Fruit fly (Drosophila melanogaster) whole organism, embryonic: ENCODE data around the gene Shmt.

Source experiments
- CG10366 ChIP-seq: fragments of 200-800 bp; sonication (Bioruptor generic); IDR thresholded peaks from 2 replicates; pipeline ENCODE4 v1.3.6; 2022; ENCODE audit warnings: missing biosample characterization, missing genetic modification characterization
- CG10543 ChIP-seq: fragments of 200-800 bp; sonication (Bioruptor generic); optimal IDR thresholded peaks from 3 replicates; lab custom pipeline; 2017; ENCODE audit warnings: missing biosample characterization, mild to moderate bottlenecking, missing genetic modification characterization, moderate library complexity
- CG11093 ChIP-seq: fragments of 200-800 bp; sonication (Bioruptor generic); IDR thresholded peaks from 3 replicates; pipeline ENCODE4 v1.3.6; 2022; ENCODE audit warnings: missing biosample characterization, missing genetic modification characterization
- CG12391 ChIP-seq: fragments of 200-800 bp; sonication (Bioruptor generic); optimal IDR thresholded peaks from 3 replicates; lab custom pipeline; 2018; ENCODE audit warnings: missing biosample characterization, mild to moderate bottlenecking, missing genetic modification characterization, moderate library complexity
- CG12769 ChIP-seq: fragments of 200-800 bp; sonication (Bioruptor generic); optimal IDR thresholded peaks from 2 replicates; lab custom pipeline; 2019; ENCODE audit warnings: missing biosample characterization, mild to moderate bottlenecking, missing genetic modification characterization, moderate library complexity
- CG14710 ChIP-seq: fragments of 200-800 bp; sonication (Bioruptor generic); optimal IDR thresholded peaks from 3 replicates; lab custom pipeline; 2019; ENCODE audit warnings: missing biosample characterization, mild to moderate bottlenecking, missing genetic modification characterization, moderate library complexity
- CG15601 ChIP-seq: fragments of 200-800 bp; sonication (Bioruptor generic); optimal IDR thresholded peaks from 3 replicates; lab custom pipeline; 2019; ENCODE audit warnings: missing biosample characterization, mild to moderate bottlenecking, missing genetic modification characterization, moderate library complexity
- CG17186 ChIP-seq: fragments of 200-800 bp; sonication (Bioruptor generic); optimal IDR thresholded peaks from 3 replicates; lab custom pipeline; 2017; ENCODE audit warnings: missing biosample characterization, missing genetic modification reagents, missing genetic modification characterization
- CG17359 ChIP-seq: fragments of 200-800 bp; sonication (Bioruptor generic); optimal IDR thresholded peaks from 3 replicates; lab custom pipeline; 2018; ENCODE audit warnings: missing biosample characterization, mild to moderate bottlenecking, missing genetic modification characterization, moderate library complexity
- CG17385 ChIP-seq: fragments of 200-800 bp; sonication (Bioruptor generic); optimal IDR thresholded peaks from 3 replicates; lab custom pipeline; 2018; ENCODE audit warnings: missing biosample characterization, mild to moderate bottlenecking, missing genetic modification characterization
- CG2129 ChIP-seq: fragments of 200-800 bp; sonication (Bioruptor generic); IDR thresholded peaks from 2 replicates; pipeline ENCODE4 v1.3.6; 2022; ENCODE audit warnings: missing biosample characterization, missing genetic modification characterization; ENCODE audit not compliant: partially characterized antibody
- CG3163 ChIP-seq: fragments of 200-800 bp; sonication (Bioruptor generic); optimal IDR thresholded peaks from 3 replicates; lab custom pipeline; 2016; ENCODE audit warnings: missing biosample characterization, missing genetic modification characterization
- CG34376 ChIP-seq: fragments of 200-800 bp; sonication (Bioruptor generic); optimal IDR thresholded peaks from 2 replicates; lab custom pipeline; 2018; ENCODE audit warnings: missing biosample characterization, mild to moderate bottlenecking, missing genetic modification characterization
- CG5953 ChIP-seq: fragments of 200-800 bp; sonication (Bioruptor generic); IDR thresholded peaks from 2 replicates; pipeline ENCODE4 v1.3.6; 2022; ENCODE audit warnings: missing biosample characterization, missing genetic modification characterization
- CG6791 ChIP-seq: fragments of 200-800 bp; sonication (Bioruptor generic); IDR thresholded peaks from 3 replicates; pipeline ENCODE4 v1.3.6; 2022; ENCODE audit warnings: missing biosample characterization, missing genetic modification characterization; ENCODE audit not compliant: partially characterized antibody
- CHES-1-like ChIP-seq: fragments of 200-800 bp; sonication (Bioruptor generic); optimal IDR thresholded peaks from 2 replicates; lab custom pipeline; 2016; ENCODE audit warnings: missing biosample characterization, missing genetic modification characterization
- Ets97D ChIP-seq: fragments of 200-800 bp; sonication (Bioruptor generic); optimal IDR thresholded peaks from 3 replicates; lab custom pipeline; 2016; ENCODE audit warnings: missing biosample characterization, missing genetic modification characterization
- GATAe ChIP-seq: fragments of 200-800 bp; sonication (Bioruptor generic); conservative IDR thresholded peaks from 2 replicates; pipeline ENCODE4 v1.3.6; 2022; ENCODE audit warnings: missing biosample characterization, missing genetic modification characterization
- HHEX ChIP-seq: fragments of 200-800 bp; sonication (Bioruptor generic); optimal IDR thresholded peaks from 3 replicates; lab custom pipeline; 2017; ENCODE audit warnings: missing biosample characterization, mild to moderate bottlenecking, missing genetic modification characterization, missing genetic modification reagents
- Hsf ChIP-seq: fragments of 200-800 bp; sonication (Bioruptor generic); optimal IDR thresholded peaks from 3 replicates; lab custom pipeline; 2016; ENCODE audit warnings: missing biosample characterization, missing genetic modification characterization
- Med ChIP-seq: fragments of 200-800 bp; sonication (Bioruptor generic); peaks from one replicate; lab custom pipeline; 2016; ENCODE audit warnings: missing biosample characterization, missing genetic modification characterization, mild to moderate bottlenecking, inconsistent platforms, moderate library complexity
- Neu2 ChIP-seq: fragments of 200-800 bp; sonication (Bioruptor generic); optimal IDR thresholded peaks from 3 replicates; lab custom pipeline; 2016; ENCODE audit warnings: missing biosample characterization, missing genetic modification characterization, borderline replicate concordance
- Optix ChIP-seq: fragments of 200-800 bp; sonication (Bioruptor generic); IDR thresholded peaks from 3 replicates; pipeline ENCODE4 v1.3.6; 2022; ENCODE audit warnings: missing biosample characterization, missing genetic modification characterization
- Pdp1 ChIP-seq, 2 experiments: fragments of 200-800 bp; sonication (Bioruptor generic); optimal IDR thresholded peaks; 3 replicates each; lab custom pipeline; 2016; ENCODE audit warnings: missing biosample characterization in 2 of 2, missing genetic modification characterization in 2 of 2, mild to moderate bottlenecking in 1 of 2, moderate library complexity in 1 of 2
- Sox100B ChIP-seq: fragments of 200-800 bp; sonication (Bioruptor generic); optimal IDR thresholded peaks from 3 replicates; lab custom pipeline; 2018; ENCODE audit warnings: missing biosample characterization, mild to moderate bottlenecking, missing genetic modification characterization
- caup ChIP-seq: fragments of 200-800 bp; sonication (Bioruptor generic); optimal IDR thresholded peaks from 3 replicates; lab custom pipeline; 2017; ENCODE audit warnings: missing biosample characterization, mild to moderate bottlenecking, missing genetic modification characterization, moderate library complexity; ENCODE audit not compliant: severe bottlenecking
- exex ChIP-seq: fragments of 200-800 bp; sonication (Bioruptor generic); optimal IDR thresholded peaks from 4 replicates; lab custom pipeline; 2018; ENCODE audit warnings: missing biosample characterization, mild to moderate bottlenecking, missing genetic modification characterization, moderate library complexity
- eyg ChIP-seq: fragments of 200-800 bp; sonication (Bioruptor generic); optimal IDR thresholded peaks from 3 replicates; lab custom pipeline; 2016; ENCODE audit warnings: missing biosample characterization, missing genetic modification characterization
- fd96Cb ChIP-seq: fragments of 200-800 bp; sonication (Bioruptor generic); optimal IDR thresholded peaks from 2 replicates; lab custom pipeline; 2018; ENCODE audit warnings: missing biosample characterization, mild to moderate bottlenecking, missing genetic modification characterization, moderate library complexity
- grn ChIP-seq: fragments of 200-800 bp; sonication (Bioruptor generic); optimal IDR thresholded peaks from 3 replicates; lab custom pipeline; 2017; ENCODE audit warnings: missing biosample characterization, missing genetic modification characterization
- lab ChIP-seq: fragments of 200-800 bp; sonication (Bioruptor generic); optimal IDR thresholded peaks from 3 replicates; lab custom pipeline; 2017; ENCODE audit warnings: missing biosample characterization, missing genetic modification characterization, mild to moderate bottlenecking, moderate library complexity, missing genetic modification reagents
- lov ChIP-seq, 2 experiments: fragments of 200-800 bp in 1 of 2; fragments of >200 bp in 1 of 2; sonication (Bioruptor generic) in 1 of 2; IDR thresholded peaks in 1 of 2; optimal IDR thresholded peaks in 1 of 2; 2 replicates in 1 of 2; 3 replicates in 1 of 2; pipeline versions ENCODE4 v1.3.6 to Lab custom; 2017 to 2022; ENCODE audit warnings: missing biosample characterization in 1 of 2, missing genetic modification characterization in 1 of 2
- mirr ChIP-seq: fragments of 200-800 bp; sonication (Bioruptor generic); optimal IDR thresholded peaks from 3 replicates; lab custom pipeline; 2018; ENCODE audit warnings: missing biosample characterization, mild to moderate bottlenecking, missing genetic modification characterization
- nau ChIP-seq: fragments of 200-800 bp; sonication (Bioruptor generic); optimal IDR thresholded peaks from 3 replicates; lab custom pipeline; 2017; ENCODE audit warnings: missing biosample characterization, mild to moderate bottlenecking, missing genetic modification characterization, missing genetic modification reagents
- p53 ChIP-seq: fragments of 200-800 bp; sonication (Bioruptor generic); optimal IDR thresholded peaks from 2 replicates; lab custom pipeline; 2016; ENCODE audit warnings: missing biosample characterization, missing genetic modification characterization
- run ChIP-seq: fragments of 200-800 bp; sonication (Bioruptor generic); optimal IDR thresholded peaks from 3 replicates; lab custom pipeline; 2018; ENCODE audit warnings: missing biosample characterization, mild to moderate bottlenecking, missing genetic modification characterization
- sd ChIP-seq: fragments of 200-800 bp; sonication (Bioruptor generic); optimal IDR thresholded peaks from 3 replicates; lab custom pipeline; 2018; ENCODE audit warnings: missing biosample characterization, mild to moderate bottlenecking, missing genetic modification characterization, moderate library complexity
- sens ChIP-seq: fragments of 200-800 bp; sonication (Bioruptor generic); peaks from one replicate; lab custom pipeline; 2016; ENCODE audit warnings: missing biosample characterization, missing genetic modification characterization
- sim ChIP-seq: fragments of 200-800 bp; sonication (Bioruptor generic); IDR thresholded peaks from 2 replicates; pipeline ENCODE4 v1.3.6; 2022; ENCODE audit warnings: missing biosample characterization, missing genetic modification characterization
- slou ChIP-seq: fragments of 200-800 bp; sonication (Bioruptor generic); optimal IDR thresholded peaks from 3 replicates; lab custom pipeline; 2016; ENCODE audit warnings: missing biosample characterization, missing genetic modification characterization
- tin ChIP-seq: fragments of 200-800 bp; sonication (Bioruptor generic); optimal IDR thresholded peaks from 3 replicates; lab custom pipeline; 2016; ENCODE audit warnings: missing biosample characterization, missing genetic modification characterization
- toy ChIP-seq: fragments of 200-800 bp; sonication (Bioruptor generic); IDR thresholded peaks from 2 replicates; pipeline ENCODE4 v1.3.6; 2022; ENCODE audit warnings: missing biosample characterization, missing genetic modification characterization
- trh ChIP-seq: fragments of 200-800 bp; sonication (Bioruptor generic); optimal IDR thresholded peaks from 2 replicates; lab custom pipeline; 2016; ENCODE audit warnings: missing biosample characterization, missing genetic modification characterization
- yki ChIP-seq: fragments of >200 bp; optimal IDR thresholded peaks from 3 replicates; lab custom pipeline; 2018

The Shmt gene

DNA sequence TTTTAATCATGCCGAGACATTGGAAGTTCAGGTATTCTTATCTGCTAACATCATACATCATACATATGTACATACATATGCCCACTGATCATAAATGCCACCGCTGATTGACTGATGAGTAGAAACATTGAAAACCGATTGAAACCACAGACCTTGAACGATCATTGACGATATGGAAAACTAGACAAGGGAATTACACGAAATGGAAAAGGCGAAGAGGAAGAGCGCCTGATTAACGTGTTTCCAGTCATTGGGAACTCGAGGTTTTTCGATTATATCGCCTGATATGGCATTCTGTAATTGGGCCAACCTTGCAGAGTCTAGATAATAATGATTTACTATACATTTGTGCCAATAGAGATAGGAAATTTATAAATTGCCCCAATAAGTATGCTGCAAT, 31.7 kb downstream of the Shmt start:
- TF ChIP-seq Sox100B (GFP tag; lab: Kevin White, UChicago) (no peak), HHEX (no peak), eyg (GFP tag; lab: Kevin White, UChicago) (no peak), lab (GFP tag; lab: Kevin White, UChicago) (peak; percentile 83), CG10543 (GFP tag; lab: Kevin White, UChicago) (no peak), mirr (GFP tag; lab: Kevin White, UChicago) (peak; percentile 96), CG12769 (no peak), exex (tag; lab: Kevin White, UChicago) (peak; percentile 94), Hsf (GFP tag; lab: Kevin White, UChicago) (no peak), CG14710 (no peak), caup (GFP tag; lab: Kevin White, UChicago) (peak; percentile 76), sens (peak; percentile 4), CG5953 (GFP tag; lab: Robert Waterston, UW) (no peak), CG17385 (GFP tag; lab: Kevin White, UChicago) (peak; percentile 61), CG10366 (GFP tag; lab: Robert Waterston, UW) (no peak), CG15601 (peak; percentile 30), CG11093 (GFP tag; lab: Robert Waterston, UW) (no peak), CG12391 (tag; lab: Kevin White, UChicago) (no peak), yki (no peak), CG2129 (GFP tag; lab: Robert Waterston, UW) (no peak), run (tag; lab: Kevin White, UChicago) (peak; percentile 32), sim (GFP tag; lab: Robert Waterston, UW) (no peak), nau (GFP tag; lab: Kevin White, UChicago) (no peak), CG34376 (peak; percentile 92), grn (peak; percentile 65), CG3163 (GFP tag; lab: Kevin White, UChicago) (no peak)

DNA sequence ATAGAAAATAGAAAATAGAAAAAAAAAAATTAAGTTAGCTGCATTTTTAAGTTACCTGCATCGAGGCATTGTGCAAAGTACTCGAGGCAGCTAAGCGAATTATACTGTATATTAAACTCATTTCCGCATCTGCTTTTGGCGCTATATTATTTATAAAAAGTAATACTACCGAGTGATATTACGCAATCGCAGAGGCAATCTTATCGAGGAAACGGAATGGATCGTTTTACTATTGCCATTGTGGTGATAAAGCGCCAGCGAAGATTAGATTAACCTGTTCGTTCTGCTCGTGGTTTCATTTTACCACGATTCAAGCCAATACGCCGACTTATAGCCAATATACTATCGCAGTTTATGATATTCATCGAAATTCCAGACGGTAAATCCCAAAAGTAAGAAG, 32.3 kb downstream of the Shmt start:
- TF ChIP-seq Optix (no peak), trh (no peak), toy (no peak), GATAe (GFP tag; lab: Robert Waterston, UW) (peak; percentile 22; the same call in 1 of the 2 replicates), slou (GFP tag; lab: Kevin White, UChicago) (no peak), CG6791 (GFP tag; lab: Robert Waterston, UW) (no peak), tin (GFP tag; lab: Kevin White, UChicago) (no peak), CG17359 (no peak), Ets97D (no peak), sd (tag; lab: Kevin White, UChicago) (peak; percentile 48), lov (optimal IDR thresholded peaks at IDR 0.05; lab: Kevin White, UChicago) (no peak), lov (GFP tag; IDR thresholded peaks at IDR 0.05; lab: Robert Waterston, UW) (no peak), Pdp1 (GFP tag; optimal IDR thresholded peaks at IDR 0.05; lab: Kevin White, UChicago) (peak in 1 of 2 experiments; percentile 88), CHES-1-like (GFP tag; lab: Kevin White, UChicago) (no peak), fd96Cb (tag; lab: Kevin White, UChicago) (no peak), exex (tag; lab: Kevin White, UChicago) (peak; percentile 39), Med (GFP tag; lab: Kevin White, UChicago) (peak; percentile 24), Neu2 (no peak), CG17186 (no peak), p53 (no peak)
- TF ChIP-seq, all 482 proteins: peak for 5
